Worm (Caenorhabditis elegans) whole organism, L4 larva: ENCODE results near the gene scp-1.

Experiments used
- F49E8.2 ChIP-seq: sonication (generic microtip); optimal IDR thresholded peaks from 2 replicates; lab custom pipeline; 2016; ENCODE audit warnings: missing compliant biosample characterization, mild to moderate bottlenecking, missing genetic modification characterization, borderline replicate concordance
- ceh-82 ChIP-seq: sonication (generic microtip); optimal IDR thresholded peaks from 2 replicates; lab custom pipeline; 2017; ENCODE audit warnings: missing biosample characterization, missing genetic modification characterization
- dmd-8 ChIP-seq: fragments of 200-800 bp; sonication (Bioruptor generic); IDR thresholded peaks from 2 replicates; pipeline ENCODE4 v1.3.6; 2022; ENCODE audit warnings: missing genetic modification characterization, missing compliant biosample characterization
- gei-8 ChIP-seq: fragments of 200-800 bp; sonication (Bioruptor generic); optimal IDR thresholded peaks from 2 replicates; lab custom pipeline; 2018; ENCODE audit warnings: mild to moderate bottlenecking, missing genetic modification characterization, missing compliant biosample characterization
- lin-15B ChIP-seq: fragments of 150-350 bp; sonication (generic microtip); optimal IDR thresholded peaks from 3 replicates; lab custom pipeline; 2014; ENCODE audit warnings: missing biosample characterization, missing genetic modification characterization
- lin-38 ChIP-seq: fragments of 200-800 bp; sonication (Bioruptor generic); IDR thresholded peaks from 2 replicates; pipeline ENCODE4 v1.3.6; 2022; ENCODE audit warnings: missing genetic modification reagents, missing genetic modification characterization, missing compliant biosample characterization
- lsy-2 ChIP-seq, 2 experiments: fragments of 150-350 bp in 1 of 2; sonication (generic microtip) in 1 of 2; optimal IDR thresholded peaks; 2 replicates each; lab custom pipeline; 2014 to 2017; ENCODE audit warnings: missing biosample characterization in 2 of 2, missing genetic modification characterization in 2 of 2
- snpc-4 ChIP-seq: fragments of 150-350 bp; optimal IDR thresholded peaks from 2 replicates; lab custom pipeline; 2014; ENCODE audit warnings: missing biosample characterization, missing genetic modification characterization
- spr-1 ChIP-seq: sonication (generic microtip); optimal IDR thresholded peaks from 2 replicates; lab custom pipeline; 2016; ENCODE audit warnings: mild to moderate bottlenecking, missing genetic modification characterization, missing compliant biosample characterization

DNA sequence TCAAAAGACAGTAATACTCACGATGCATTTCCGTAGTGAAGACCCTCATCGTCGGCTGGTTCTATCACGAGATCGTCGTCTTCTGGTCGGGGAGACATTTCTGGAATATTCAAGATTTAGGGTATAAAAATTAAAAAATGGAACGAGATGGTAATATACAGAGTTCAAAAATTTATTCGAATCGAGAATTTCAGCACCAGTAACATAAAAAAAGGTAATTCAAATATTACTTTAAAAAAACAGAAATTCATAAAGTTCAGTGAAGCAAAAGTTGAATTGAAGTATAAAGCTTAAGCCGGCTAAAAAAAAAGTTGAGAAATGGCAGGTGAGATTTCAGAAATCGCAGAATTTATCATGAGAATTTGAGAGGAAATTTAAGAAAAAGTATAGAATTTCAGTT is 23.6 kb upstream of the scp-1 start, which contains the start of gene cam-1:
- TF ChIP-seq dmd-8 (GFP tag; lab: Robert Waterston, UW) (no peak), F49E8.2 (tag; lab: Kevin White, UChicago) (no peak), lsy-2 (tag; optimal IDR thresholded peaks at IDR 0.05; lab: Kevin White, UChicago) (no peak), ceh-82 (tag; lab: Kevin White, UChicago) (no peak), snpc-4 (no peak), gei-8 (GFP tag; lab: Kevin White, UChicago) (no peak), spr-1 (no peak), lin-38 (GFP tag; lab: Robert Waterston, UW) (no peak), lin-15B (no peak)
